Fruit fly (Drosophila melanogaster) whole organism, embryonic: ENCODE data around the gene CG14017.

Experiments
- Asciz ChIP-seq: fragments of 200-800 bp; sonication (Bioruptor generic); optimal IDR thresholded peaks from 2 replicates; lab custom pipeline; 2017; ENCODE audit warnings: missing biosample characterization, mild to moderate bottlenecking, missing genetic modification characterization, missing genetic modification reagents
- BtbVII ChIP-seq: fragments of 200-800 bp; sonication (Bioruptor generic); optimal IDR thresholded peaks from 3 replicates; lab custom pipeline; 2017; ENCODE audit warnings: missing biosample characterization, mild to moderate bottlenecking, missing genetic modification characterization
- CG10543 ChIP-seq: fragments of 200-800 bp; sonication (Bioruptor generic); optimal IDR thresholded peaks from 3 replicates; lab custom pipeline; 2017; ENCODE audit warnings: missing biosample characterization, mild to moderate bottlenecking, missing genetic modification characterization, moderate library complexity
- CG11723 ChIP-seq: fragments of 200-800 bp; sonication (Bioruptor generic); optimal IDR thresholded peaks from 2 replicates; lab custom pipeline; 2017; ENCODE audit warnings: missing biosample characterization, mild to moderate bottlenecking, missing genetic modification characterization
- CG12104 ChIP-seq: fragments of 200-800 bp; sonication (Bioruptor generic); optimal IDR thresholded peaks from 3 replicates; lab custom pipeline; 2016; ENCODE audit warnings: missing biosample characterization, missing genetic modification characterization
- CG14860 ChIP-seq: fragments of 200-800 bp; sonication (Bioruptor generic); IDR thresholded peaks from 3 replicates; pipeline ENCODE4 v1.3.6; 2022; ENCODE audit warnings: missing biosample characterization, missing genetic modification characterization; ENCODE audit not compliant: partially characterized antibody
- CG14965 ChIP-seq: fragments of 200-800 bp; sonication (Bioruptor generic); optimal IDR thresholded peaks from 2 replicates; lab custom pipeline; 2016; ENCODE audit warnings: missing biosample characterization, missing genetic modification characterization, borderline replicate concordance
- CG15479 ChIP-seq: fragments of 200-800 bp; sonication (Bioruptor generic); optimal IDR thresholded peaks from 3 replicates; lab custom pipeline; 2019; ENCODE audit warnings: missing biosample characterization, mild to moderate bottlenecking, missing genetic modification characterization, moderate library complexity
- CG17359 ChIP-seq: fragments of 200-800 bp; sonication (Bioruptor generic); optimal IDR thresholded peaks from 3 replicates; lab custom pipeline; 2018; ENCODE audit warnings: missing biosample characterization, mild to moderate bottlenecking, missing genetic modification characterization, moderate library complexity
- CG33213 ChIP-seq: fragments of 200-800 bp; sonication (Bioruptor generic); optimal IDR thresholded peaks from 3 replicates; lab custom pipeline; 2016; ENCODE audit warnings: missing biosample characterization, missing genetic modification characterization
- CG4328 ChIP-seq: fragments of 200-800 bp; sonication (Bioruptor generic); optimal IDR thresholded peaks from 3 replicates; lab custom pipeline; 2017; ENCODE audit warnings: missing biosample characterization, missing genetic modification reagents, missing genetic modification characterization
- CG4820 ChIP-seq: fragments of 200-800 bp; sonication (Bioruptor generic); optimal IDR thresholded peaks from 3 replicates; lab custom pipeline; 2016; ENCODE audit warnings: missing biosample characterization, missing genetic modification characterization
- CG8281 ChIP-seq: fragments of 200-800 bp; sonication (Bioruptor generic); optimal IDR thresholded peaks from 2 replicates; lab custom pipeline; 2018; ENCODE audit warnings: missing biosample characterization, mild to moderate bottlenecking, missing genetic modification characterization, moderate library complexity
- CTCF ChIP-seq: fragments of 200-800 bp; sonication (Bioruptor generic); optimal IDR thresholded peaks from 2 replicates; lab custom pipeline; 2017; ENCODE audit warnings: missing biosample characterization, mild to moderate bottlenecking, missing genetic modification characterization, moderate library complexity
- Elba2 ChIP-seq: fragments of 200-800 bp; sonication (Bioruptor generic); optimal IDR thresholded peaks from 3 replicates; lab custom pipeline; 2016; ENCODE audit warnings: missing biosample characterization, missing genetic modification characterization
- GATAe ChIP-seq: fragments of 200-800 bp; sonication (Bioruptor generic); conservative IDR thresholded peaks from 2 replicates; pipeline ENCODE4 v1.3.6; 2022; ENCODE audit warnings: missing biosample characterization, missing genetic modification characterization
- H15 ChIP-seq: fragments of 200-800 bp; sonication (Bioruptor generic); IDR thresholded peaks from 3 replicates; pipeline ENCODE4 v1.3.6; 2022; ENCODE audit warnings: missing biosample characterization, missing genetic modification characterization
- Lpt ChIP-seq: fragments of >200 bp; optimal IDR thresholded peaks from 2 replicates; lab custom pipeline; 2018; ENCODE audit warnings: missing biosample characterization, missing genetic modification characterization
- Nf-YB ChIP-seq: fragments of 200-800 bp; sonication (Bioruptor generic); optimal IDR thresholded peaks from 3 replicates; lab custom pipeline; 2019; ENCODE audit warnings: missing biosample characterization, mild to moderate bottlenecking, missing genetic modification characterization, moderate library complexity
- Sry-δ ChIP-seq: fragments of 200-800 bp; sonication (Bioruptor generic); optimal IDR thresholded peaks from 2 replicates; lab custom pipeline; 2016; ENCODE audit warnings: missing biosample characterization, missing genetic modification characterization
- Vsx1 ChIP-seq: fragments of 200-800 bp; sonication (Bioruptor generic); optimal IDR thresholded peaks from 2 replicates; lab custom pipeline; 2017; ENCODE audit warnings: missing biosample characterization, mild to moderate bottlenecking, missing genetic modification characterization, missing genetic modification reagents
- ash1 ChIP-seq: fragments of 200-800 bp; sonication (Bioruptor generic); optimal IDR thresholded peaks from 2 replicates; lab custom pipeline; 2018; ENCODE audit warnings: missing biosample characterization, mild to moderate bottlenecking, missing genetic modification characterization
- ci ChIP-seq: fragments of 200-800 bp; sonication (Bioruptor generic); IDR thresholded peaks from 3 replicates; pipeline ENCODE4 v1.3.6; 2022; ENCODE audit warnings: missing biosample characterization, missing genetic modification characterization
- dimm ChIP-seq: fragments of 200-800 bp; sonication (Bioruptor generic); IDR thresholded peaks from 2 replicates; pipeline ENCODE4 v1.3.6; 2022; ENCODE audit warnings: missing biosample characterization, missing genetic modification characterization
- ftz-f1 ChIP-seq: fragments of 200-800 bp; sonication (Bioruptor generic); optimal IDR thresholded peaks from 2 replicates; lab custom pipeline; 2016; ENCODE audit warnings: missing biosample characterization, missing genetic modification characterization
- fu2 ChIP-seq: fragments of 200-800 bp; sonication (Bioruptor generic); optimal IDR thresholded peaks from 2 replicates; lab custom pipeline; 2016; ENCODE audit warnings: missing biosample characterization, missing genetic modification characterization
- grn ChIP-seq: fragments of 200-800 bp; sonication (Bioruptor generic); optimal IDR thresholded peaks from 3 replicates; lab custom pipeline; 2017; ENCODE audit warnings: missing biosample characterization, missing genetic modification characterization
- hkb ChIP-seq, 2 experiments: fragments of 200-800 bp in 1 of 2; fragments of >200 bp in 1 of 2; sonication (Bioruptor generic) in 1 of 2; IDR thresholded peaks in 1 of 2; optimal IDR thresholded peaks in 1 of 2; 2 replicates each; pipeline versions ENCODE4 v1.3.6 to Lab custom; 2017 to 2022; ENCODE audit warnings: missing biosample characterization in 1 of 2, missing genetic modification characterization in 1 of 2
- ind ChIP-seq: fragments of 200-800 bp; sonication (Bioruptor generic); optimal IDR thresholded peaks from 3 replicates; lab custom pipeline; 2016; ENCODE audit warnings: missing biosample characterization, missing genetic modification characterization
- kni ChIP-seq: fragments of 200-800 bp; sonication (Bioruptor generic); optimal IDR thresholded peaks from 3 replicates; lab custom pipeline; 2017; ENCODE audit warnings: mild to moderate bottlenecking, missing biosample characterization, missing genetic modification reagents, missing genetic modification characterization
- lov ChIP-seq, 2 experiments: fragments of 200-800 bp in 1 of 2; fragments of >200 bp in 1 of 2; sonication (Bioruptor generic) in 1 of 2; IDR thresholded peaks in 1 of 2; optimal IDR thresholded peaks in 1 of 2; 2 replicates in 1 of 2; 3 replicates in 1 of 2; pipeline versions ENCODE4 v1.3.6 to Lab custom; 2017 to 2022; ENCODE audit warnings: missing biosample characterization in 1 of 2, missing genetic modification characterization in 1 of 2
- luna ChIP-seq: fragments of 200-800 bp; sonication (Bioruptor generic); optimal IDR thresholded peaks from 2 replicates; lab custom pipeline; 2016; ENCODE audit warnings: missing biosample characterization, missing genetic modification characterization
- mam ChIP-seq: fragments of 200-800 bp; sonication (Bioruptor generic); optimal IDR thresholded peaks from 3 replicates; lab custom pipeline; 2016; ENCODE audit warnings: missing biosample characterization, missing genetic modification characterization
- mirr ChIP-seq: fragments of 200-800 bp; sonication (Bioruptor generic); optimal IDR thresholded peaks from 3 replicates; lab custom pipeline; 2018; ENCODE audit warnings: missing biosample characterization, mild to moderate bottlenecking, missing genetic modification characterization
- nerfin-1 ChIP-seq: fragments of 200-800 bp; sonication (Bioruptor generic); optimal IDR thresholded peaks from 3 replicates; lab custom pipeline; 2019; ENCODE audit warnings: missing biosample characterization, mild to moderate bottlenecking, missing genetic modification characterization, moderate library complexity
- nerfin-2 ChIP-seq: fragments of 200-800 bp; sonication (Bioruptor generic); IDR thresholded peaks from 2 replicates; pipeline ENCODE4 v1.3.6; 2022; ENCODE audit warnings: missing biosample characterization, missing genetic modification characterization; ENCODE audit not compliant: partially characterized antibody
- pb ChIP-seq: fragments of 200-800 bp; sonication (Bioruptor generic); optimal IDR thresholded peaks from 3 replicates; lab custom pipeline; 2016; ENCODE audit warnings: missing biosample characterization, missing genetic modification characterization
- salm ChIP-seq: fragments of 200-800 bp; sonication (Bioruptor generic); optimal IDR thresholded peaks from 2 replicates; lab custom pipeline; 2018; ENCODE audit warnings: missing biosample characterization, mild to moderate bottlenecking, missing genetic modification characterization

CG14017 gene

dm6 chr2L:5547288-5547777, 6.4 kb upstream of the CG14017 start (continued):
- TF ChIP-seq lov (optimal IDR thresholded peaks at IDR 0.05; lab: Kevin White, UChicago), result no peak
- TF ChIP-seq lov (GFP tag; IDR thresholded peaks at IDR 0.05; lab: Robert Waterston, UW), result peak; percentile 23; the same call in 1 of the 3 replicates
- peak; percentile 46; the same call in 1 of the 2 replicates for TF ChIP-seq GATAe (GFP tag; lab: Robert Waterston, UW)
- TF ChIP-seq kni (GFP tag; lab: Kevin White, UChicago), result peak; percentile 33
- peak; percentile 77 for TF ChIP-seq Vsx1
- TF ChIP-seq Asciz (GFP tag; lab: Kevin White, UChicago), result peak; percentile 61
- TF ChIP-seq mirr (GFP tag; lab: Kevin White, UChicago), result peak; percentile 65
- peak; percentile 3 for TF ChIP-seq BtbVII (GFP tag; lab: Kevin White, UChicago)
- TF ChIP-seq ind, result no peak
- TF ChIP-seq pb (GFP tag; lab: Kevin White, UChicago), result no peak
- no peak for TF ChIP-seq H15
- peak; percentile 92 for TF ChIP-seq CG8281 (tag; lab: Kevin White, UChicago)
- peak; percentile 43; the same call in 1 of the 3 replicates for TF ChIP-seq ci
- peak; percentile 51 for TF ChIP-seq CG10543 (GFP tag; lab: Kevin White, UChicago)
- peak; percentile 2 for TF ChIP-seq CTCF (GFP tag; lab: Kevin White, UChicago)
- peak; percentile 9 for TF ChIP-seq CG4328 (GFP tag; lab: Kevin White, UChicago)
- TF ChIP-seq grn (GFP tag; lab: Kevin White, UChicago), result peak; percentile 93
- TF ChIP-seq CG17359 (tag; lab: Kevin White, UChicago), result peak; percentile 29
- peak; percentile 33 for TF ChIP-seq nerfin-1
- TF ChIP-seq hkb (optimal IDR thresholded peaks at IDR 0.05; lab: Kevin White, UChicago), result no peak
- 0 out of 2 replicates have a peak, but pooled peaks have one; percentile 30 for TF ChIP-seq hkb (GFP tag; IDR thresholded peaks at IDR 0.05; lab: Robert Waterston, UW)

- peak; percentile 83 for TF ChIP-seq Elba2 (GFP tag; lab: Kevin White, UChicago)
- no peak for TF ChIP-seq ftz-f1 (GFP tag; lab: Kevin White, UChicago)
- TF ChIP-seq nerfin-2 (GFP tag; lab: Robert Waterston, UW), result no peak
- peak; percentile 34 for TF ChIP-seq CG15479
- no peak for TF ChIP-seq CG33213 (GFP tag; lab: Kevin White, UChicago)
These were observed 3.0 kb upstream of the CG14017 start, which contains the start of gene CG14014 for dm6 chr2L:5550735-5551134. CG14014 (minus strand) TSS chr2L:5550835.

- TF ChIP-seq mam (no peak), CG4328 (GFP tag; lab: Kevin White, UChicago) (no peak), dimm (GFP tag; lab: Robert Waterston, UW) (no peak), CG14965 (GFP tag; lab: Kevin White, UChicago) (no peak), CG4820 (GFP tag; lab: Kevin White, UChicago) (no peak), luna (GFP tag; lab: Kevin White, UChicago) (no peak), fu2 (GFP tag; lab: Kevin White, UChicago) (no peak), CG12104 (GFP tag; lab: Kevin White, UChicago) (no peak), CG14860 (no peak), ash1 (GFP tag; lab: Kevin White, UChicago) (no peak), salm (no peak), Lpt (GFP tag; lab: Kevin White, UChicago) (no peak), CG11723 (no peak), Sry-δ (GFP tag; lab: Kevin White, UChicago) (no peak), Nf-YB (no peak)
- TF ChIP-seq, all 482 proteins: peak for 0
These were observed 2.2 kb upstream of the CG14017 start, which contains the start of gene CG18269 for dm6 chr2L:5551538-5551937. CG18269 (plus strand) TSS chr2L:5551838.
